Fruit fly (Drosophila melanogaster) whole organism, adult: ENCODE data around the gene CG9467.

Source experiments
- CG7101 ChIP-seq: fragments of 200-800 bp; sonication (Bioruptor generic); optimal IDR thresholded peaks from 2 replicates; lab custom pipeline; 2018; ENCODE audit warnings: missing biosample characterization, mild to moderate bottlenecking, missing genetic modification characterization, moderate library complexity
- pad ChIP-seq: fragments of 200-800 bp; sonication (Bioruptor generic); optimal IDR thresholded peaks from 3 replicates; lab custom pipeline; 2017; ENCODE audit warnings: missing biosample characterization, missing genetic modification characterization, mild to moderate bottlenecking, moderate library complexity, missing genetic modification reagents

- TF ChIP-seq CG7101 (tag; lab: Kevin White, UChicago) = no peak
- TF ChIP-seq pad (GFP tag; lab: Kevin White, UChicago) = no peak
Observed at dm6 chr3R:9747900-9748663, 52.7 kb downstream of the CG9467 start.
